Worm (Caenorhabditis elegans) whole organism, early embryonic: ENCODE data around the gene F49F1.18.

Experiments
- ama-1 ChIP-seq: fragments of 150-350 bp; optimal IDR thresholded peaks from 2 replicates; lab custom pipeline; 2014
- ceh-13 ChIP-seq: fragments of 200-800 bp; sonication (Bioruptor generic); optimal IDR thresholded peaks from 2 replicates; lab custom pipeline; 2018; ENCODE audit warnings: mild to moderate bottlenecking, missing genetic modification characterization, missing compliant biosample characterization
- ets-7 ChIP-seq: sonication (generic microtip); optimal IDR thresholded peaks from 2 replicates; lab custom pipeline; 2016; ENCODE audit warnings: missing genotype, missing genetic modification characterization, missing compliant biosample characterization
- flt-1 ChIP-seq: fragments of 200-800 bp; sonication (Bioruptor generic); IDR thresholded peaks from 2 replicates; pipeline ENCODE4 v1.3.6; 2022; ENCODE audit warnings: missing genetic modification characterization, missing compliant biosample characterization
- hmbx-1 ChIP-seq: sonication (generic microtip); optimal IDR thresholded peaks from 2 replicates; lab custom pipeline; 2016; ENCODE audit warnings: mild to moderate bottlenecking, missing genetic modification characterization, missing compliant biosample characterization
- hmg-4 ChIP-seq: fragments of 200-800 bp; sonication (Bioruptor generic); optimal IDR thresholded peaks from 2 replicates; lab custom pipeline; 2018; ENCODE audit warnings: mild to moderate bottlenecking, missing genetic modification characterization, missing compliant biosample characterization
- hnd-1 ChIP-seq: sonication (generic microtip); optimal IDR thresholded peaks from 2 replicates; lab custom pipeline; 2016; ENCODE audit warnings: missing genetic modification characterization, missing compliant biosample characterization
- pes-1 ChIP-seq: fragments of 200-800 bp; sonication (Bioruptor generic); IDR thresholded peaks from 2 replicates; pipeline ENCODE4 v1.3.6; 2022; ENCODE audit warnings: missing genetic modification reagents, missing genetic modification characterization, missing compliant biosample characterization
- scrt-1 ChIP-seq: fragments of 200-800 bp; sonication (Bioruptor generic); IDR thresholded peaks from 2 replicates; pipeline ENCODE4 v1.3.6; 2022; ENCODE audit warnings: missing genetic modification characterization, missing compliant biosample characterization

DNA sequence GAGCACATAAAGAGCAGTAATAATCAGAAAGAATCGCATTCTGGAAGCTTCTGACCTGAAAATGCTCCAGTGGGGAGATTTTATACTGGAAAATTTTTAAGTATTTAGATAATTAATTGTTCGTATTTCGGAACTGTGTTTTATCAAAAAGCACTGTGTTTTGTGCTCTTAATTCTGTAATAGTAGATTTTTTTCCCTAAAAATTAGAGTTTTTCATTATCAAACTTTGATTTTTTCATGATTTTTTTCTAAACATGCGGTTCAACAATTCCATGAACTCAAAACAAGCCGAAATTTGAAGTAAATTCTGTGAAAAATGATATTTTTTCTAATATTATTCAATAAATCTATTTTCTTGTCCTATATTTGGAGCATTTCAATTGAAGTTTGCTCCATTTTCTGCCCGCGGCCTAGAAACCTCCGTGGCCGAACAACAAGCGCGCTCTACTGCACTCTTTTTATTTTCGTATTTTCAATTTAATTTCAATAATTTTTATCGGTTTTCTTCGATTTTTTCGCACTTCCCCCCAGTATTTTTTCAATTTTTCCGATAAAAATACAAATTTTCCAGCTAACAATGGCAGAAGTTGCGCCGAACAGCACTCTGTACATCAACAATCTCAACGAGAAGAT lies 31.5 kb upstream of the F49F1.18 start, which contains the start of the genes K08D10.13 and rnp-2:
- TF ChIP-seq flt-1: no peak
- no peak for TF ChIP-seq ceh-13 (GFP tag; lab: Kevin White, UChicago)
- TF ChIP-seq ama-1 (lab: Kevin White, UChicago): no peak
- TF ChIP-seq hmbx-1 (tag; lab: Kevin White, UChicago): no peak
- no peak for TF ChIP-seq hmg-4 (GFP tag; lab: Kevin White, UChicago)
- no peak for TF ChIP-seq pes-1 (GFP tag; lab: Robert Waterston, UW)
- no peak for TF ChIP-seq ets-7 (tag; lab: Kevin White, UChicago)
- TF ChIP-seq hnd-1 (tag; lab: Kevin White, UChicago): no peak
- no peak for TF ChIP-seq scrt-1
